Fruit fly (Drosophila melanogaster) whole organism, embryonic: ENCODE results near the gene CG43401.

ENCODE experiments used
- Aef1 ChIP-seq: fragments of 200-800 bp; sonication (Bioruptor generic); IDR thresholded peaks from 3 replicates; pipeline ENCODE4 v1.3.6; 2022; ENCODE audit warnings: missing biosample characterization, missing genetic modification characterization
- Asciz ChIP-seq: fragments of 200-800 bp; sonication (Bioruptor generic); optimal IDR thresholded peaks from 2 replicates; lab custom pipeline; 2017; ENCODE audit warnings: missing biosample characterization, mild to moderate bottlenecking, missing genetic modification characterization, missing genetic modification reagents
- Atf3 ChIP-seq: fragments of 200-800 bp; sonication (Bioruptor generic); optimal IDR thresholded peaks from 3 replicates; lab custom pipeline; 2016; ENCODE audit warnings: missing biosample characterization, missing genetic modification characterization
- CG11247 ChIP-seq: fragments of 200-800 bp; sonication (Bioruptor generic); IDR thresholded peaks from 2 replicates; pipeline ENCODE4 v1.3.6; 2022; ENCODE audit warnings: missing biosample characterization, missing genetic modification characterization
- CG12104 ChIP-seq: fragments of 200-800 bp; sonication (Bioruptor generic); optimal IDR thresholded peaks from 3 replicates; lab custom pipeline; 2016; ENCODE audit warnings: missing biosample characterization, missing genetic modification characterization
- CG12391 ChIP-seq: fragments of 200-800 bp; sonication (Bioruptor generic); optimal IDR thresholded peaks from 3 replicates; lab custom pipeline; 2018; ENCODE audit warnings: missing biosample characterization, mild to moderate bottlenecking, missing genetic modification characterization, moderate library complexity
- CG13123 ChIP-seq: fragments of 200-800 bp; sonication (Bioruptor generic); optimal IDR thresholded peaks from 2 replicates; lab custom pipeline; 2016; ENCODE audit warnings: missing biosample characterization, missing genetic modification characterization
- CG13287 ChIP-seq: fragments of 200-800 bp; sonication (Bioruptor generic); IDR thresholded peaks from 2 replicates; pipeline ENCODE4 v1.3.6; 2022; ENCODE audit warnings: missing biosample characterization, missing genetic modification characterization; ENCODE audit not compliant: partially characterized antibody
- CG13424 ChIP-seq: fragments of 200-800 bp; sonication (Bioruptor generic); optimal IDR thresholded peaks from 2 replicates; lab custom pipeline; 2019; ENCODE audit warnings: missing biosample characterization, mild to moderate bottlenecking, missing genetic modification characterization, moderate library complexity
- CG15696 ChIP-seq: fragments of 200-800 bp; sonication (Bioruptor generic); optimal IDR thresholded peaks from 2 replicates; lab custom pipeline; 2019; ENCODE audit warnings: missing biosample characterization, mild to moderate bottlenecking, missing genetic modification characterization, moderate library complexity
- CG16815 ChIP-seq: fragments of 200-800 bp; sonication (Bioruptor generic); optimal IDR thresholded peaks from 3 replicates; lab custom pipeline; 2017; ENCODE audit warnings: missing biosample characterization, mild to moderate bottlenecking, missing genetic modification characterization
- CG2116 ChIP-seq: fragments of 200-800 bp; sonication (Bioruptor generic); optimal IDR thresholded peaks from 3 replicates; lab custom pipeline; 2018; ENCODE audit warnings: missing biosample characterization, mild to moderate bottlenecking, missing genetic modification characterization
- CG2120 ChIP-seq: fragments of 200-800 bp; sonication (Bioruptor generic); optimal IDR thresholded peaks from 3 replicates; lab custom pipeline; 2016; ENCODE audit warnings: missing biosample characterization, missing genetic modification characterization
- CG3065 ChIP-seq: fragments of 200-800 bp; sonication (Bioruptor generic); optimal IDR thresholded peaks from 2 replicates; lab custom pipeline; 2016; ENCODE audit warnings: missing biosample characterization, missing genetic modification characterization
- CG32772 ChIP-seq: fragments of 200-800 bp; sonication (Bioruptor generic); IDR thresholded peaks from 2 replicates; pipeline ENCODE4 v1.3.6; 2022; ENCODE audit warnings: missing biosample characterization, missing genetic modification characterization
- CG3838 ChIP-seq: fragments of 200-800 bp; sonication (Bioruptor generic); optimal IDR thresholded peaks from 3 replicates; lab custom pipeline; 2016; ENCODE audit warnings: missing biosample characterization, missing genetic modification characterization
- CG4404 ChIP-seq: fragments of 200-800 bp; sonication (Bioruptor generic); IDR thresholded peaks from 2 replicates; pipeline ENCODE4 v1.3.6; 2022; ENCODE audit warnings: missing biosample characterization, missing genetic modification characterization
- CG6813 ChIP-seq: fragments of 200-800 bp; sonication (Bioruptor generic); optimal IDR thresholded peaks from 2 replicates; lab custom pipeline; 2017; ENCODE audit warnings: missing biosample characterization, missing genetic modification characterization, mild to moderate bottlenecking, moderate library complexity, missing genetic modification reagents
- CG7357 ChIP-seq: fragments of 200-800 bp; sonication (Bioruptor generic); IDR thresholded peaks from 3 replicates; pipeline ENCODE4 v1.3.6; 2022; ENCODE audit warnings: missing biosample characterization, missing genetic modification characterization
- CG7786 ChIP-seq: fragments of 200-800 bp; sonication (Bioruptor generic); optimal IDR thresholded peaks from 2 replicates; lab custom pipeline; 2016; ENCODE audit warnings: missing biosample characterization, missing genetic modification characterization
- CG8388 ChIP-seq: fragments of 200-800 bp; sonication (Bioruptor generic); optimal IDR thresholded peaks from 2 replicates; lab custom pipeline; 2019; ENCODE audit warnings: missing biosample characterization, mild to moderate bottlenecking, missing genetic modification characterization, moderate library complexity
- CG8924 ChIP-seq: fragments of 200-800 bp; optimal IDR thresholded peaks from 3 replicates; lab custom pipeline; 2019; ENCODE audit warnings: missing biosample characterization, mild to moderate bottlenecking, missing genetic modification characterization, moderate library complexity
- CkIIα-i1 ChIP-seq: fragments of 200-800 bp; sonication (Bioruptor generic); IDR thresholded peaks from 2 replicates; pipeline ENCODE4 v1.3.6; 2022; ENCODE audit warnings: missing biosample characterization, missing genetic modification characterization
- Deaf1 ChIP-seq: fragments of 200-800 bp; optimal IDR thresholded peaks from 3 replicates; lab custom pipeline; 2019; ENCODE audit warnings: missing biosample characterization, mild to moderate bottlenecking, missing genetic modification characterization, moderate library complexity
- Dip3 ChIP-seq: fragments of 200-800 bp; sonication (Bioruptor generic); optimal IDR thresholded peaks from 3 replicates; lab custom pipeline; 2016; ENCODE audit warnings: missing biosample characterization, missing genetic modification characterization
- Drgx ChIP-seq: fragments of 200-800 bp; sonication (Bioruptor generic); IDR thresholded peaks from 2 replicates; pipeline ENCODE4 v1.3.6; 2022; ENCODE audit warnings: missing biosample characterization, missing genetic modification characterization
- Hmr ChIP-seq: fragments of 200-800 bp; sonication (Bioruptor generic); optimal IDR thresholded peaks from 3 replicates; lab custom pipeline; 2017; ENCODE audit warnings: mild to moderate bottlenecking, missing biosample characterization, missing genetic modification reagents, missing genetic modification characterization
- MBD-R2 ChIP-seq: fragments of 200-800 bp; sonication (Bioruptor generic); IDR thresholded peaks from 2 replicates; pipeline ENCODE4 v1.3.6; 2022; ENCODE audit warnings: missing biosample characterization, missing genetic modification characterization
- Nf-YC ChIP-seq: fragments of 200-800 bp; optimal IDR thresholded peaks from 3 replicates; lab custom pipeline; 2019; ENCODE audit warnings: missing biosample characterization, mild to moderate bottlenecking, missing genetic modification characterization, moderate library complexity
- Ssrp ChIP-seq: fragments of 200-800 bp; sonication (Bioruptor generic); optimal IDR thresholded peaks from 2 replicates; lab custom pipeline; 2018; ENCODE audit warnings: missing biosample characterization, mild to moderate bottlenecking, missing genetic modification characterization, moderate library complexity
- aop ChIP-seq: fragments of 200-800 bp; sonication (Bioruptor generic); IDR thresholded peaks from 2 replicates; pipeline ENCODE4 v1.3.6; 2022; ENCODE audit warnings: missing biosample characterization, missing genetic modification characterization
- danr ChIP-seq: fragments of 200-800 bp; sonication (Bioruptor generic); IDR thresholded peaks from 2 replicates; pipeline ENCODE4 v1.3.6; 2022; ENCODE audit warnings: missing biosample characterization, missing genetic modification characterization
- ewg ChIP-seq: fragments of 200-800 bp; sonication (Bioruptor generic); optimal IDR thresholded peaks from 3 replicates; lab custom pipeline; 2017; ENCODE audit warnings: mild to moderate bottlenecking, missing biosample characterization, missing genetic modification reagents, missing genetic modification characterization
- eyg ChIP-seq: fragments of 200-800 bp; sonication (Bioruptor generic); optimal IDR thresholded peaks from 3 replicates; lab custom pipeline; 2016; ENCODE audit warnings: missing biosample characterization, missing genetic modification characterization
- ham ChIP-seq: fragments of 200-800 bp; sonication (Bioruptor generic); IDR thresholded peaks from 2 replicates; pipeline ENCODE4 v1.3.6; 2022; ENCODE audit warnings: missing biosample characterization, missing genetic modification characterization
- hb ChIP-seq: fragments of 200-800 bp; sonication (Bioruptor generic); IDR thresholded peaks from 3 replicates; pipeline ENCODE4 v1.3.6; 2022; ENCODE audit warnings: missing biosample characterization, missing genetic modification characterization; ENCODE audit not compliant: partially characterized antibody
- insv ChIP-seq, 2 experiments: fragments of 200-800 bp; sonication (Bioruptor generic); optimal IDR thresholded peaks; 3 replicates each; lab custom pipeline; 2016 to 2018; ENCODE audit warnings: missing biosample characterization in 2 of 2, missing genetic modification characterization in 2 of 2
- inv ChIP-seq: fragments of 200-800 bp; sonication (Bioruptor generic); IDR thresholded peaks from 2 replicates; pipeline ENCODE4 v1.3.6; 2022; ENCODE audit warnings: missing biosample characterization, missing genetic modification characterization; ENCODE audit not compliant: partially characterized antibody
- jigr1 ChIP-seq: fragments of 200-800 bp; sonication (Bioruptor generic); IDR thresholded peaks from 3 replicates; pipeline ENCODE4 v1.3.6; 2022; ENCODE audit warnings: missing biosample characterization, missing genetic modification characterization
- kah ChIP-seq: fragments of 200-800 bp; sonication (Bioruptor generic); optimal IDR thresholded peaks from 2 replicates; lab custom pipeline; 2018; ENCODE audit warnings: missing biosample characterization, mild to moderate bottlenecking, missing genetic modification characterization
- mld ChIP-seq: fragments of 200-800 bp; sonication (Bioruptor generic); IDR thresholded peaks from 3 replicates; pipeline ENCODE4 v1.3.6; 2022; ENCODE audit warnings: missing biosample characterization, missing genetic modification characterization; ENCODE audit not compliant: partially characterized antibody
- nerfin-2 ChIP-seq: fragments of 200-800 bp; sonication (Bioruptor generic); IDR thresholded peaks from 2 replicates; pipeline ENCODE4 v1.3.6; 2022; ENCODE audit warnings: missing biosample characterization, missing genetic modification characterization; ENCODE audit not compliant: partially characterized antibody
- pnt ChIP-seq: fragments of 200-800 bp; sonication (Bioruptor generic); optimal IDR thresholded peaks from 3 replicates; lab custom pipeline; 2016; ENCODE audit warnings: missing biosample characterization, missing genetic modification characterization
- prd ChIP-seq, 3 experiments: fragments of >200 bp in 2 of 3; fragments of 200-800 bp in 1 of 3; sonication (Bioruptor generic) in 1 of 3; optimal IDR thresholded peaks in 2 of 3; IDR thresholded peaks in 1 of 3; 2 replicates in 2 of 3; 3 replicates in 1 of 3; pipeline versions ENCODE4 v1.3.6 to Lab custom; 2017 to 2022; ENCODE audit warnings: missing biosample characterization in 1 of 3, missing genetic modification characterization in 1 of 3
- pros ChIP-seq: fragments of 200-800 bp; sonication (Bioruptor generic); optimal IDR thresholded peaks from 3 replicates; lab custom pipeline; 2019; ENCODE audit warnings: missing biosample characterization, mild to moderate bottlenecking, missing genetic modification characterization, moderate library complexity
- salm ChIP-seq: fragments of 200-800 bp; sonication (Bioruptor generic); optimal IDR thresholded peaks from 2 replicates; lab custom pipeline; 2018; ENCODE audit warnings: missing biosample characterization, mild to moderate bottlenecking, missing genetic modification characterization
- sisA ChIP-seq: fragments of 200-800 bp; sonication (Bioruptor generic); IDR thresholded peaks from 2 replicates; pipeline ENCODE4 v1.3.6; 2022; ENCODE audit warnings: missing biosample characterization, missing genetic modification characterization
- tgo ChIP-seq: fragments of 200-800 bp; sonication (Bioruptor generic); IDR thresholded peaks from 3 replicates; pipeline ENCODE4 v1.3.6; 2022; ENCODE audit warnings: missing biosample characterization, missing genetic modification characterization
- trh ChIP-seq: fragments of 200-800 bp; sonication (Bioruptor generic); optimal IDR thresholded peaks from 2 replicates; lab custom pipeline; 2016; ENCODE audit warnings: missing biosample characterization, missing genetic modification characterization
- ttk ChIP-seq: fragments of 200-800 bp; sonication (Bioruptor generic); IDR thresholded peaks from 2 replicates; pipeline ENCODE4 v2.1.2; 2022; ENCODE audit warnings: missing biosample characterization, missing genetic modification characterization
- zen ChIP-seq: fragments of 200-800 bp; sonication (Bioruptor generic); optimal IDR thresholded peaks from 3 replicates; lab custom pipeline; 2018; ENCODE audit warnings: missing biosample characterization, mild to moderate bottlenecking, missing genetic modification characterization, moderate library complexity

The CG43401 gene

DNA sequence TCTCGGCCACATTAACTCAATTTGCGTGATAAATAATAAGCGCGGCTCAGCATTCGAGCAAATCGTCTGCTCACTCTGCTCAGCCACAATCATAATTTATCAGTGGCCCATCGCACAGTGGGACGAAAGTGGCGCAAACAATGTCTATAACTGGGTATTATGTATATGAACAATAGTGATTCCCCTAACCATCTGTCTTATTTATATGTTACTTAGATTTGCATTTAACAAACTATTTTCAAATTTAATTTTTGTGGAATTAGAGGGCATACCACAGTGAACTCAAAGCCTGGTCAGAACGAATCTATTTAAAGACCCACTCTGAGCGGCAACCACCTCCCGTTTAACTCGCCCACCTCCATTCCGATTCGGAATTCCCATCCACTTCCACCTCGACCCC lies 482 bp upstream of the CG43401 start (continued):
- no peak for TF ChIP-seq Hmr (GFP tag; lab: Kevin White, UChicago)
- peak; percentile 22 for TF ChIP-seq CG12391 (tag; lab: Kevin White, UChicago)
- no peak for TF ChIP-seq kah (GFP tag; lab: Kevin White, UChicago)
- TF ChIP-seq CG3838 (GFP tag; lab: Kevin White, UChicago) = peak; percentile 19
- no peak for TF ChIP-seq Asciz
- TF ChIP-seq zen = no peak
- 0 out of 2 replicates have a peak, but pooled peaks have one; percentile 18 for TF ChIP-seq CG4404
- TF ChIP-seq Ssrp = no peak
- TF ChIP-seq CG7357 (GFP tag; lab: Robert Waterston, UW) = no peak
- TF ChIP-seq ewg (GFP tag; lab: Kevin White, UChicago) = peak; percentile 21
- TF ChIP-seq hb (GFP tag; lab: Robert Waterston, UW) = no peak
- TF ChIP-seq CG13424 (tag; lab: Kevin White, UChicago) = no peak
- no peak for TF ChIP-seq eyg
- no peak for TF ChIP-seq CG3065 (GFP tag; lab: Kevin White, UChicago)
- no peak for TF ChIP-seq CkIIα-i1 (GFP tag; lab: Robert Waterston, UW)
- TF ChIP-seq sisA (GFP tag; lab: Robert Waterston, UW) = peak; percentile 68
- TF ChIP-seq Deaf1 (tag; lab: Kevin White, UChicago) = no peak
- TF ChIP-seq CG2116 (GFP tag; lab: Kevin White, UChicago) = no peak
- TF ChIP-seq pros = no peak
- TF ChIP-seq CG6813 (GFP tag; lab: Kevin White, UChicago) = no peak
- TF ChIP-seq CG16815 (GFP tag; lab: Kevin White, UChicago) = peak; percentile 39
- no peak for TF ChIP-seq CG8924 (tag; lab: Kevin White, UChicago)
- no peak for TF ChIP-seq ham (GFP tag; lab: Robert Waterston, UW)
- TF ChIP-seq MBD-R2 (GFP tag; lab: Robert Waterston, UW) = no peak
- TF ChIP-seq ttk (GFP tag; lab: Robert Waterston, UW) = peak; percentile 27; the same call in 1 of the 2 replicates
- TF ChIP-seq Drgx (GFP tag; lab: Robert Waterston, UW) = no peak
- TF ChIP-seq jigr1 (GFP tag; lab: Robert Waterston, UW) = no peak
- no peak for TF ChIP-seq CG13287 (GFP tag; lab: Robert Waterston, UW)
- TF ChIP-seq inv = no peak
- TF ChIP-seq CG2120 (GFP tag; lab: Kevin White, UChicago) = peak; percentile 18
- no peak for TF ChIP-seq nerfin-2 (GFP tag; lab: Robert Waterston, UW)
- no peak for TF ChIP-seq pnt
- TF ChIP-seq mld (GFP tag; lab: Robert Waterston, UW) = no peak
- TF ChIP-seq salm = no peak
- TF ChIP-seq Atf3 (GFP tag; lab: Kevin White, UChicago) = no peak
- peak; percentile 14; the same call in 1 of the 3 replicates for TF ChIP-seq tgo
- TF ChIP-seq aop (GFP tag; lab: Robert Waterston, UW) = no peak
- 0 out of 3 replicates have a peak, but pooled peaks have one; percentile 9 for TF ChIP-seq Aef1 (GFP tag; lab: Robert Waterston, UW)
- no peak for TF ChIP-seq Nf-YC (tag; lab: Kevin White, UChicago)
- TF ChIP-seq danr (GFP tag; lab: Robert Waterston, UW) = no peak
- TF ChIP-seq CG32772 (GFP tag; lab: Robert Waterston, UW) = peak; percentile 33; the same call in 1 of the 2 replicates
- no peak for TF ChIP-seq Dip3
- peak; percentile 21 for TF ChIP-seq CG8388 (GFP tag; lab: Kevin White, UChicago)
- TF ChIP-seq CG15696 (tag; lab: Kevin White, UChicago) = no peak
- TF ChIP-seq CG7786 (GFP tag; lab: Kevin White, UChicago) = peak; percentile 40
- TF ChIP-seq CG13123 = no peak
- TF ChIP-seq prd (optimal IDR thresholded peaks at IDR 0.05; lab: Kevin White, UChicago) = no peak
- TF ChIP-seq prd (GFP tag; IDR thresholded peaks at IDR 0.05; lab: Robert Waterston, UW) = peak; percentile 45; the same call in 1 of the 3 replicates
- peak; percentile 1 for TF ChIP-seq trh (GFP tag; lab: Kevin White, UChicago)
- TF ChIP-seq insv (GFP tag; optimal IDR thresholded peaks at IDR 0.05; lab: Kevin White, UChicago) = no peak
- no peak for TF ChIP-seq CG12104 (GFP tag; lab: Kevin White, UChicago)
- no peak for TF ChIP-seq CG11247 (GFP tag; lab: Robert Waterston, UW)
